Worm (Caenorhabditis elegans): Measurements from ENCODE around the gene clec-137.

The clec-137 gene

DNA sequence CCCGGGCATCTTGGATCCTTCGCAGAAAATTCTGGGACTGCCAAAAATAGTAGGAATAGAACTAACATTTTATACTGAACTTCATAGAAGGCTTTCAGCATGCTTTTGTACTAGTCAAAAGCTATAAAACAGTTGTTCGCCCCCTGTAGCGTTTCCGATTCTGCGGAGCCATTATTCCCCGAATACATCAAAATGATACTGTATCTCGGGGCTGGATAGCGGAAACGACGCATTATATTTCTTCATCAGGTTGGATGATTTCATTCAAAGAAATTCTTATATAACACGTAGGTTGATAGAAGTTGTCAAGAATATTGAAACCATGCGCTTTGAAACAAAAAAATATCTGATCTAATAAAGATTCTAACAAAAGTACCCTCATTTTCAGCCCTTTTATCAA is at the start of gene clec-137:
Gene clec-137, minus strand, starts transcription at position 101 of the 400 bp plus-strand sequence.
- no peak for TF ChIP-seq unc-62 (GFP tag; optimal IDR thresholded peaks at IDR 0.05)

ce11 chrII:4667572-4667971 is 49.7 kb upstream of the clec-137 start, which contains the start of gene fut-5:
TSS of gene fut-5 (minus strand) at chrII:4667672.
- TF ChIP-seq unc-62 (GFP tag; optimal IDR thresholded peaks at IDR 0.05), result no peak

- no peak for TF ChIP-seq unc-62 (GFP tag; optimal IDR thresholded peaks at IDR 0.05)
Observed at ce11 chrII:4665359-4665758, 47.5 kb upstream of the clec-137 start, which contains the start of gene T05A7.11. TSS of gene T05A7.11 (minus strand) at chrII:4665459.

DNA sequence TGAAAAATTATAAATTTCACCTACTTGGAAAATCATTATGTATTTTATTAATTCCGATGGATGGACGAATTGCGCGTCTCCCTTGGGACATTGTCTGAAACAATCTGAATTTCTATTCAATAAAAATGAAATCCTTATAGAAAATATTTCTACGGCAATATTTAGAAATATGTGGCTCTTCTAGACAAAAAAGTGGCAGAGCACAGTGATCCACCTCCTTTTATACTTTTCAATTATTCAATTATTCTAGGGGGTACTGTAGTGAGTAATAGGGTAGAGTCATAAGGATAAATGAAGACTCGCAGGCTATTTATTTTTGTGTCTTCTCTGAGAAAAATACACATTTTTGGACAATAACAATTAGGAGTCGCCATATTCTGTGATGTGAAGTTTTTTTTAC is 45.3 kb upstream of the clec-137 start, which contains the start of gene T05A7.12:
Gene T05A7.12, minus strand, starts transcription at position 101 of the 400 bp plus-strand sequence.
- no peak for TF ChIP-seq unc-62 (GFP tag; optimal IDR thresholded peaks at IDR 0.05)

DNA sequence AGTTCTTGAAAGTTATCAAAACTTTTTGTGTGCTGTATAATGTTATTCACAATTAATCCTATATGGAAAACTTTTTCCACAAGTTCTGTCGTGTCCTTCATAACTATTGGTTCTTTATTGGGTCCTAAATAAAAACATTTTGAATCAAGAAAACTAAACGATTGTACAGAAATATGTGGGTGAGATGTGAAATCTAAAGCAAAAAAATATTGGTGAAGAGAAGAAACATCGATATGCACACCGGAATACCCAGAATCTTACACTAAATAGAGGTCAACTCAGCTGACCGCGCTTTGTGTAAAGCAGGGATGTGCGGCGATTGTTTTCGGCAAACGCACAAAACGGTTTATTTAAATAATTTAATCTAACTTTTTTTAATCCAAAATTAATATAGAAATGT is 43.4 kb upstream of the clec-137 start, which contains the start of gene T05A7.13:
Gene T05A7.13, minus strand, starts transcription at position 101 of the 400 bp plus-strand sequence.
- no peak for TF ChIP-seq unc-62 (GFP tag; optimal IDR thresholded peaks at IDR 0.05)

ce11 chrII:4658245-4658644 is 40.4 kb upstream of the clec-137 start:
- no peak for TF ChIP-seq unc-62 (GFP tag; optimal IDR thresholded peaks at IDR 0.05)

- no peak for TF ChIP-seq unc-62 (GFP tag; optimal IDR thresholded peaks at IDR 0.05)
Observed at ce11 chrII:4657370-4657769, 39.5 kb upstream of the clec-137 start.

DNA sequence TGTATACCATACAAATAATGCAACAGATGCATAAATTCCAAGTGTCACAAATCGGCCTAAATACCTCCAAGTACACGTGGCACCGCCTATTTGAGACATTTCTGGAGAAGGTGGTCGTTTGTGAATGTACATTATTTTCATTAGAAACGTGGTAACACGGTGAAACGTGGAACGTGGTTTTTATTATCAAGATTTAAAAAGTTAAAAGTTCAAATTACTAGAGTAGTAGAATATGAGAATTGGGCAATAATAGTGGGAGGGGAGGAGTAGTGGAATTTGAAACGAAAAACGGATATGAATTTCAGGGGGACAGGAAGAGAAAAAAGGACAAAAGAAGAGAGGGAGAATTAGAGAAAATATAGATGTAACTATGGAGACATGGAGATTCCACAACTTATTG is 37.9 kb upstream of the clec-137 start, which contains the start of gene fut-6:
Gene fut-6, minus strand, starts transcription at position 101 of the 400 bp plus-strand sequence.
- no peak for TF ChIP-seq unc-62 (GFP tag; optimal IDR thresholded peaks at IDR 0.05)

DNA sequence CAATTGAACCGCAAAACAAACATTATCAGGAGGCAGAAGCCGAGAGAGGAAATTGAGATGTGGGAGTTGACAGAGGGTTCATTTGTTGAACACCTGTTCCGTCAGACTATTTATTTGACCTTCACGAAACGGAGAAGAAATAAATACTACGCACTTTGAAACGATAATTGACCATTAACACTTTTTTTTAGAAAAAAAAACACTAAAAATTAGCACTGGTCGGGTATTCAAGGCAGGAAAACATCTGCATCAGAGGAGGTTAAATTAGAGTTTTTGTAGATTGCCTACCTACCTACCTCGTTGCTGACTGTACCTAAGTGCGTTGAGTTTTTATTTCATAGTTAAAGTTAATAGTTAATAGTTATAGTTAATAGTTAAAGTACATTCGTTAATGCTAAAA is 32.2 kb upstream of the clec-137 start:
- no peak for TF ChIP-seq unc-62 (GFP tag; optimal IDR thresholded peaks at IDR 0.05)

- TF ChIP-seq unc-62 (GFP tag; optimal IDR thresholded peaks at IDR 0.05), result no peak
Observed at ce11 chrII:4648785-4649184, 30.9 kb upstream of the clec-137 start, which contains the start of gene lgc-27. TSS of gene lgc-27 (plus strand) at chrII:4649085.

DNA sequence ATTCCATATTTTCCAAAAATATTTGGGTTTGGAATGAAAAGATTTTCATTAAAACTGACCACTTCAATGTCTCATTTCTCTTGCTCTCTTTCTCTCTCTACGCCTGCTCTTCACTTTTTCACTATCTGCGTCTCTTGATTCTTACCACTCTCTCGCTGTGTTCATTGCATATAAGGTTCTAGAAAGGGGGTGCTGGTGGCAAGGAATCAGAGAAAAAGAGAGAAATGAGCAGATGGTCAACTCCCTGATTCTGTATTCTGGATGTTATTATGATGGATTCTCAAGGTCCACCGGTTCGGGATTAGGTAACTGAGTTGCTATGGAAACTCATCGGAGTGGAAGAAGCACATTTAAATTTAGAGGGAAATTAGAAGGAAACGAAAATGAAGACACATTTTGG is 22.9 kb upstream of the clec-137 start:
- no peak for TF ChIP-seq unc-62 (GFP tag; optimal IDR thresholded peaks at IDR 0.05)

ce11 chrII:4638891-4639290 is 21.0 kb upstream of the clec-137 start:
- no peak for TF ChIP-seq unc-62 (GFP tag; optimal IDR thresholded peaks at IDR 0.05)

ce11 chrII:4638241-4638640 is 20.4 kb upstream of the clec-137 start, which contains the start of gene che-10:
TSS of gene che-10 (minus strand) at chrII:4638341.
- no peak for TF ChIP-seq unc-62 (GFP tag; optimal IDR thresholded peaks at IDR 0.05)

ce11 chrII:4631479-4631878 is 13.6 kb upstream of the clec-137 start:
- TF ChIP-seq unc-62 (GFP tag; optimal IDR thresholded peaks at IDR 0.05), result no peak

- TF ChIP-seq unc-62 (GFP tag; optimal IDR thresholded peaks at IDR 0.05), result no peak
Observed at ce11 chrII:4626606-4627005, 8.7 kb upstream of the clec-137 start, which contains the start of gene F35D11.1. TSS of gene F35D11.1 (plus strand) at chrII:4626906.

DNA sequence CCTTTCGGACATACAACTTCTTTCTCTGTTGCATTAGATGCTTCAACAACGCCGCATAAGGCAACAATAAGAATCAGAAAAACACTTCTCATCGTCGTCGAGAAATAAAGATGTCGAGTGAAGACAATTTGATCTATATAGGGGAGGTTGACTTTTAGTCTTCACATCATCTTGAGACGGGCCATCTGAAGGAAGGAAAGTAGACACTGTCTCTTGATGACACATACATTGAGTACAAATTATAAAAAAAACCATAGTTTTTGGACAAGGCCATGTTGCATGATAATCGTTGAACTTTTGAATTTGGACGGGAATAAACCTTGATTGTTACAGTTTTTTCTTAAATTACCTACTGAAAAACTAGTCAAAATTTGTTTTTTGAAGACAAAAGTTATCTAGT is 3.8 kb upstream of the clec-137 start, which contains the start of gene clec-139:
Gene clec-139, minus strand, starts transcription at position 101 of the 400 bp plus-strand sequence.
- no peak for TF ChIP-seq unc-62 (GFP tag; optimal IDR thresholded peaks at IDR 0.05)

DNA sequence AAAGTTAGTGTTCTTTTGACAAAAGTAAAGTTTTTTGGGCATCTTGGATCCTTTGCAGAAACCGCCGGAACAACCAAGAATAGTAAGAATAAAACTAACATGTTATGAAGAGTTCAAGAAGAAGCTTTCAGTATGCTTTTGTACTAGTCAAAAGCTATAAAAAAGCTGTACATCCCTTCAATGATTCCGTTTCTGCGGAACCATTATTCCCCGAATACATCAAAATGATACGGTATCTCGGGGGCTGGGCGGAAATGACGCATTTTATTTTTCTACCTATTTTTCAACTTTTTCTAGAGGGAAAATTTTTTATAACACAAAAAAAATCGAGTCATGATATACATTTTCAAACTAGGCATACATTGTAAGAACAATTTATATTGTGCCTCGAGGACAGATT is 1.8 kb upstream of the clec-137 start, which contains the start of gene clec-138:
Gene clec-138, minus strand, starts transcription at position 101 of the 400 bp plus-strand sequence.
- no peak for TF ChIP-seq unc-62 (GFP tag; optimal IDR thresholded peaks at IDR 0.05)

DNA sequence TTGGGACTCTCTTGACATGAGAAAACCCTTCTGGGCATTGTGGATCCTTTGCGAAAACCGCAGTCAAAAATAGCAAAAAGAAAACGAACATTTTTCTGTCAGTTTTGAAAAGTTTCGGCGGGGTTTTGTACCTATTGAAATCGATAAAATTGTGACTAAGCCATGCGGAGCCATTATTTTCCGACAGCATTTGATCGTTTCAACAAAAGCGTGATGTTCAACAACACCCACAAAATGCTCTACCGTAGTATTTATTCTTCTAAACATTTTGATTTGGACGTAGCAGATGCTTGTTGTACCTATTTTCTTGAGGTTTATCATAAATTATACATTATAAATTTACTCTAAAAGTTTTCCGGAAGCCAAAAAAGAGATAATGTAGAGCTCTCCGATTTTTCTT is 1.4 kb downstream of the clec-137 start, which contains the start of gene clec-136:
Gene clec-136, minus strand, starts transcription at position 101 of the 400 bp plus-strand sequence.
- no peak for TF ChIP-seq unc-62 (GFP tag; optimal IDR thresholded peaks at IDR 0.05)

Data from whole organism, dauer.